Worm (Caenorhabditis elegans): ENCODE measurements around the gene cyk-4.

The cyk-4 gene

ce11 chrIII:13721066-13721465 lies 50.0 kb downstream of the cyk-4 start:
- TF ChIP-seq him-1 (tag; optimal IDR thresholded peaks at IDR 0.05) = no peak
- TF ChIP-seq W03F9.2 (tag; optimal IDR thresholded peaks at IDR 0.05) = no peak
- TF ChIP-seq dao-5 (tag; optimal IDR thresholded peaks at IDR 0.05) = no peak

- TF ChIP-seq him-1 (tag; optimal IDR thresholded peaks at IDR 0.05) (no peak), dao-5 (tag; optimal IDR thresholded peaks at IDR 0.05) (no peak), W03F9.2 (tag; optimal IDR thresholded peaks at IDR 0.05) (no peak)
Observed at ce11 chrIII:13720190-13720741, 50.8 kb downstream of the cyk-4 start.

DNA sequence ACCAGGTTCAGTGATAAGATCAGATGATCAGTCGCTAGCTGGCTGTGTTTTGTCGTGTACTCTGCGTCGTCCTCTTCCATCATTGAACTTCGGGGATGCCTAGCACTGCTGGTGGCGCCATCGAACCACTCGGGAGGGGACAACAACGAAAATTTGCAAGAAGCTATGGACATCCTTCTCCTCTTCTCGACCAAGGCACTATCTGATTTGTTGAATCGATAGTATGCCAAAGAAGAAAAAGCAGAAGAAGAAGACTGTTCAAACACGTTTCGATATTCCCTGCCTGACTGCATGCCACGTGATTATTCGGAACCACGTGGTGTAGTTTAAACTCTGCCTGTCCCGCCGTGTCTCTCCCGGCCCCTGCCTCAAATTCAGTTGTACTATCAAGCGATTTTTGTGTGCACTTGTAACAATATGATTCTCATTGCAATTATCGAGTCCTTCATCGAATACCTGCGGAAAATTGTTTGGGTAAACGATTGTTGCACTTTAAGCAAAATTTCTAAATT lies 51.7 kb downstream of the cyk-4 start:
- TF ChIP-seq dao-5 (tag; optimal IDR thresholded peaks at IDR 0.05) (no peak), W03F9.2 (tag; optimal IDR thresholded peaks at IDR 0.05) (no peak), him-1 (tag; optimal IDR thresholded peaks at IDR 0.05) (no peak)

All from whole organism, L4/young adult.